Worm (Caenorhabditis elegans) whole organism, L4 larva: ENCODE measurements around the gene F13D2.1.

Experiments
- F10B5.3 ChIP-seq: sonication (generic microtip); optimal IDR thresholded peaks from 2 replicates; lab custom pipeline; 2016; ENCODE audit warnings: mild to moderate bottlenecking, missing genetic modification characterization, missing compliant biosample characterization
- F26F4.8 ChIP-seq: fragments of 200-800 bp; sonication (Bioruptor generic); conservative IDR thresholded peaks from 2 replicates; pipeline ENCODE4 v1.3.6; 2022; ENCODE audit warnings: missing genetic modification characterization, missing compliant biosample characterization
- F37D6.2 ChIP-seq: sonication (generic microtip); optimal IDR thresholded peaks from 2 replicates; lab custom pipeline; 2016; ENCODE audit warnings: mild to moderate bottlenecking, missing genetic modification characterization, missing compliant biosample characterization
- F44E2.7 ChIP-seq: fragments of 200-800 bp; sonication (Bioruptor generic); IDR thresholded peaks from 2 replicates; pipeline ENCODE4 v2.1.2; 2022; ENCODE audit warnings: missing genetic modification characterization, missing compliant biosample characterization
- T20F7.1 ChIP-seq: fragments of 200-800 bp; sonication (Bioruptor generic); optimal IDR thresholded peaks from 2 replicates; lab custom pipeline; 2018; ENCODE audit warnings: mild to moderate bottlenecking, missing genetic modification characterization, missing compliant biosample characterization
- T26A8.4 ChIP-seq: fragments of 200-800 bp; sonication (Bioruptor generic); IDR thresholded peaks from 2 replicates; pipeline ENCODE4 v1.3.6; 2022; ENCODE audit warnings: missing genetic modification characterization, missing compliant biosample characterization
- Y5F2A.4 ChIP-seq: fragments of 200-800 bp; sonication (Bioruptor generic); optimal IDR thresholded peaks from 2 replicates; lab custom pipeline; 2018; ENCODE audit warnings: mild to moderate bottlenecking, missing genetic modification characterization, missing compliant biosample characterization
- ZK337.2 ChIP-seq: fragments of 200-800 bp; sonication (Bioruptor generic); IDR thresholded peaks from 2 replicates; pipeline ENCODE4 v1.3.6; 2022; ENCODE audit warnings: missing genetic modification reagents, missing genetic modification characterization, missing compliant biosample characterization
- aly-2 ChIP-seq: sonication (generic microtip); optimal IDR thresholded peaks from 2 replicates; lab custom pipeline; 2018; ENCODE audit warnings: missing biosample characterization, missing genetic modification characterization
- attf-4 ChIP-seq: sonication (generic microtip); optimal IDR thresholded peaks from 3 replicates; lab custom pipeline; 2017; ENCODE audit warnings: missing biosample characterization, missing genetic modification characterization
- ceh-32 ChIP-seq: sonication (generic microtip); optimal IDR thresholded peaks from 2 replicates; lab custom pipeline; 2016; ENCODE audit warnings: mild to moderate bottlenecking, missing genetic modification characterization, missing compliant biosample characterization; ENCODE audit not compliant: poor library complexity
- ces-1 ChIP-seq: fragments of 150-350 bp; sonication (generic microtip); optimal IDR thresholded peaks from 4 replicates; lab custom pipeline; 2014; ENCODE audit warnings: missing biosample characterization, missing genetic modification reagents, missing genetic modification characterization
- ctbp-1 ChIP-seq: fragments of 200-800 bp; sonication (Bioruptor generic); IDR thresholded peaks from 2 replicates; pipeline ENCODE4 v1.3.6; 2022; ENCODE audit warnings: missing genetic modification reagents, missing genetic modification characterization, missing compliant biosample characterization
- daf-12 ChIP-seq: fragments of 150-350 bp; optimal IDR thresholded peaks from 2 replicates; lab custom pipeline; 2014; ENCODE audit warnings: missing biosample characterization, missing genetic modification reagents, missing genetic modification characterization
- dmd-6 ChIP-seq: fragments of 200-800 bp; sonication (Bioruptor generic); IDR thresholded peaks from 2 replicates; pipeline ENCODE4 v1.3.6; 2022; ENCODE audit warnings: missing genetic modification reagents, missing genetic modification characterization, missing compliant biosample characterization
- dmd-8 ChIP-seq: fragments of 200-800 bp; sonication (Bioruptor generic); IDR thresholded peaks from 2 replicates; pipeline ENCODE4 v1.3.6; 2022; ENCODE audit warnings: missing genetic modification characterization, missing compliant biosample characterization
- dmd-9 ChIP-seq: fragments of 200-800 bp; sonication (Bioruptor generic); IDR thresholded peaks from 2 replicates; pipeline ENCODE4 v1.3.6; 2022; ENCODE audit warnings: missing genetic modification reagents, missing genetic modification characterization, missing compliant biosample characterization
- dpl-1 ChIP-seq: fragments of 150-350 bp; optimal IDR thresholded peaks from 2 replicates; lab custom pipeline; 2014; ENCODE audit warnings: missing biosample characterization, missing genetic modification reagents, missing genetic modification characterization
- egl-27 ChIP-seq: sonication (generic microtip); optimal IDR thresholded peaks from 3 replicates; lab custom pipeline; 2017; ENCODE audit warnings: missing biosample characterization, missing genetic modification reagents, missing genetic modification characterization
- egl-43 ChIP-seq: fragments of 200-800 bp; sonication (Bioruptor generic); IDR thresholded peaks from 2 replicates; pipeline ENCODE4 v1.3.6; 2022; ENCODE audit warnings: missing genetic modification reagents, missing genetic modification characterization, missing compliant biosample characterization
- hif-1 ChIP-seq, 2 experiments: sonication (generic microtip); optimal IDR thresholded peaks; 2 replicates each; lab custom pipeline; 2016 to 2017; ENCODE audit warnings: missing compliant biosample characterization in 2 of 2, missing genetic modification characterization in 2 of 2, missing genetic modification reagents in 2 of 2, missing genotype in 2 of 2, mild to moderate bottlenecking in 1 of 2
- hlh-11 ChIP-seq: fragments of 200-800 bp; sonication (Bioruptor generic); optimal IDR thresholded peaks from 2 replicates; lab custom pipeline; 2018; ENCODE audit warnings: mild to moderate bottlenecking, missing genetic modification characterization, missing compliant biosample characterization
- hlh-30 ChIP-seq: sonication (generic microtip); optimal IDR thresholded peaks from 2 replicates; lab custom pipeline; 2017; ENCODE audit warnings: antibody characterized with exemption, mild to moderate bottlenecking, missing genetic modification characterization, missing compliant biosample characterization; ENCODE audit not compliant: insufficient read depth
- lin-1 ChIP-seq: fragments of 200-800 bp; sonication (Bioruptor generic); IDR thresholded peaks from 2 replicates; pipeline ENCODE4 v1.3.6; 2022; ENCODE audit warnings: missing genetic modification reagents, missing genetic modification characterization, missing compliant biosample characterization
- lin-13 ChIP-seq: fragments of 150-350 bp; optimal IDR thresholded peaks from 2 replicates; lab custom pipeline; 2014; ENCODE audit warnings: missing biosample characterization, missing genetic modification reagents, missing genetic modification characterization
- lir-3 ChIP-seq: sonication (generic microtip); optimal IDR thresholded peaks from 2 replicates; lab custom pipeline; 2016; ENCODE audit warnings: mild to moderate bottlenecking, missing genetic modification characterization, missing compliant biosample characterization
- lsy-2 ChIP-seq, 2 experiments: fragments of 150-350 bp in 1 of 2; sonication (generic microtip) in 1 of 2; optimal IDR thresholded peaks; 2 replicates each; lab custom pipeline; 2014 to 2017; ENCODE audit warnings: missing biosample characterization in 2 of 2, missing genetic modification characterization in 2 of 2
- madf-5 ChIP-seq, 2 experiments: fragments of 200-800 bp; sonication (Bioruptor generic); IDR thresholded peaks; 2 replicates each; pipeline ENCODE4 v1.3.6; 2022; ENCODE audit warnings: missing compliant biosample characterization in 2 of 2, missing genetic modification characterization in 2 of 2
- mxl-2 ChIP-seq: fragments of 200-800 bp; sonication (Bioruptor generic); conservative IDR thresholded peaks from 2 replicates; pipeline ENCODE4 v1.3.6; 2022; ENCODE audit warnings: missing genetic modification reagents, missing genetic modification characterization, missing compliant biosample characterization
- mxl-3 ChIP-seq: fragments of 200-800 bp; sonication (Bioruptor generic); optimal IDR thresholded peaks from 2 replicates; lab custom pipeline; 2018; ENCODE audit warnings: mild to moderate bottlenecking, missing genetic modification characterization, missing compliant biosample characterization
- nhr-10 ChIP-seq: fragments of 150-350 bp; optimal IDR thresholded peaks from 2 replicates; lab custom pipeline; 2014; ENCODE audit warnings: missing biosample characterization, missing genetic modification characterization
- nhr-237 ChIP-seq: sonication (generic microtip); optimal IDR thresholded peaks from 2 replicates; lab custom pipeline; 2017; ENCODE audit warnings: missing biosample characterization, missing genetic modification characterization
- nhr-28 ChIP-seq: fragments of 150-350 bp; optimal IDR thresholded peaks from 2 replicates; lab custom pipeline; 2014; ENCODE audit warnings: missing biosample characterization, missing genetic modification characterization
- nhr-41 ChIP-seq: fragments of 200-800 bp; sonication (Bioruptor generic); IDR thresholded peaks from 2 replicates; pipeline ENCODE4 v1.3.6; 2022; ENCODE audit warnings: missing genetic modification reagents, missing genetic modification characterization, missing compliant biosample characterization
- nhr-48 ChIP-seq: sonication (generic microtip); optimal IDR thresholded peaks from 2 replicates; lab custom pipeline; 2016; ENCODE audit warnings: mild to moderate bottlenecking, missing genetic modification characterization, missing compliant biosample characterization
- nhr-76 ChIP-seq: fragments of 150-350 bp; optimal IDR thresholded peaks from 2 replicates; lab custom pipeline; 2014; ENCODE audit warnings: missing biosample characterization, missing genetic modification characterization
- pha-4 ChIP-seq, 2 experiments: fragments of 150-350 bp in 1 of 2; fragments of 200-800 bp in 1 of 2; sonication (Bioruptor generic) in 1 of 2; IDR thresholded peaks in 1 of 2; optimal IDR thresholded peaks in 1 of 2; 2 replicates each; pipeline versions ENCODE4 v1.3.6 to Lab custom; 2014 to 2022; ENCODE audit warnings: missing genetic modification characterization in 2 of 2, missing genetic modification reagents in 2 of 2, missing biosample characterization in 1 of 2, missing compliant biosample characterization in 1 of 2
- rbr-2 ChIP-seq: sonication (generic microtip); optimal IDR thresholded peaks from 2 replicates; lab custom pipeline; 2016; ENCODE audit warnings: missing genotype, missing genetic modification characterization, missing compliant biosample characterization
- saeg-2 ChIP-seq: fragments of 200-800 bp; sonication (Bioruptor generic); IDR thresholded peaks from 2 replicates; pipeline ENCODE4 v1.3.6; 2022; ENCODE audit warnings: missing genetic modification reagents, missing genetic modification characterization, missing compliant biosample characterization
- skn-1 ChIP-seq: fragments of 150-350 bp; optimal IDR thresholded peaks from 2 replicates; lab custom pipeline; 2014; ENCODE audit warnings: missing biosample characterization, missing genetic modification characterization
- snpc-1.2 ChIP-seq: fragments of 200-800 bp; sonication (Bioruptor generic); IDR thresholded peaks from 2 replicates; pipeline ENCODE4 v1.3.6; 2022; ENCODE audit warnings: missing genetic modification reagents, missing genetic modification characterization, missing compliant biosample characterization
- unc-39 ChIP-seq: sonication (generic microtip); optimal IDR thresholded peaks from 2 replicates; lab custom pipeline; 2017; ENCODE audit warnings: missing biosample characterization, missing genetic modification characterization
- ztf-7 ChIP-seq: fragments of 150-350 bp; optimal IDR thresholded peaks from 2 replicates; lab custom pipeline; 2014; ENCODE audit warnings: missing biosample characterization, missing genetic modification characterization

The F13D2.1 gene

ce11 chrX:11190443-11190842 lies 1.0 kb upstream of the F13D2.1 start (continued):
- no peak for TF ChIP-seq T20F7.1
- no peak for TF ChIP-seq ZK337.2 (GFP tag; lab: Robert Waterston, UW)
- TF ChIP-seq F26F4.8 (GFP tag; lab: Robert Waterston, UW): no peak
- TF ChIP-seq lir-3 (tag; lab: Kevin White, UChicago): no peak
- TF ChIP-seq daf-12 (tag; lab: Kevin White, UChicago): no peak
- no peak for TF ChIP-seq dpl-1
- no peak for TF ChIP-seq dmd-8
- TF ChIP-seq F44E2.7 (GFP tag; lab: Robert Waterston, UW): no peak
- no peak for TF ChIP-seq T26A8.4
- no peak for TF ChIP-seq lin-1 (GFP tag; lab: Robert Waterston, UW)
- TF ChIP-seq attf-4: no peak
- TF ChIP-seq nhr-237 (tag; lab: Kevin White, UChicago): no peak
- no peak for TF ChIP-seq lin-13 (GFP tag; lab: Kevin White, UChicago)
- no peak for TF ChIP-seq egl-43 (GFP tag; lab: Robert Waterston, UW)
- TF ChIP-seq nhr-28 (tag; lab: Kevin White, UChicago): peak; percentile 24
- TF ChIP-seq ces-1 (GFP tag; lab: Kevin White, UChicago): no peak
- TF ChIP-seq hlh-30: peak; percentile 46
- no peak for TF ChIP-seq dmd-9
- TF ChIP-seq mxl-3: peak; percentile 63
- no peak for TF ChIP-seq ceh-32 (tag; lab: Kevin White, UChicago)
- TF ChIP-seq Y5F2A.4 (GFP tag; lab: Kevin White, UChicago): no peak
- no peak for TF ChIP-seq dmd-6

- no peak for TF ChIP-seq saeg-2 (GFP tag; lab: Robert Waterston, UW)
- TF ChIP-seq nhr-41 (GFP tag; lab: Robert Waterston, UW): no peak
- TF ChIP-seq pha-4 (GFP tag; IDR thresholded peaks at IDR 0.05; lab: Robert Waterston, UW): no peak
- TF ChIP-seq pha-4 (tag; optimal IDR thresholded peaks at IDR 0.05; lab: Kevin White, UChicago): no peak
- TF ChIP-seq skn-1: no peak
- TF ChIP-seq ztf-7 (tag; lab: Kevin White, UChicago): no peak
- no peak for TF ChIP-seq Y5F2A.4 (GFP tag; lab: Kevin White, UChicago)
- TF ChIP-seq F37D6.2 (tag; lab: Kevin White, UChicago): no peak
- no peak for TF ChIP-seq T20F7.1
- no peak for TF ChIP-seq ces-1 (GFP tag; lab: Kevin White, UChicago)
- TF ChIP-seq dmd-8: no peak
Measured at ce11 chrX:11185498-11185897, 3.9 kb downstream of the F13D2.1 start, which contains the start of gene gnrr-7. Gene gnrr-7 (plus strand): TSS chrX:11185798.

DNA sequence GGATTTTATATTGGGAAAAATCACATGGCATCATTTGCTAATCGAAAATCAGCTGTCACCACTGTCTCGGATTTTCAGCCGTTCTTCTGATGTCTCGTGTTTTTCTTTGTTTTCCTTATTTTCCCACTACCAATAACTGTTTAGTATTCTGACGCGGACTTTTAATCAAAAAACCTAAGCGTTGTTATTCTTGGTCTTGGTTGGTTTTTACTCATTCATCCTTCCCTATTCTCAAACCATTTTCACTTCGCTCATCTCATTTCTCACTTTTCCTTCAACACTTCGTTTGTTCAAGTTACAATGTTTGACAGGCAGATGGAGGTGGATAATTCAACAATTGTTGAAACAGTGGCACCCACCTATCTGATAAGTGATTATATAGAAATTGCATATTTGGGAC lies 10.8 kb downstream of the F13D2.1 start, which contains the start of gene gnrr-6:
Gene gnrr-6, plus strand, starts transcription at position 301 of the 400 bp plus-strand sequence.
- TF ChIP-seq pha-4 (GFP tag; IDR thresholded peaks at IDR 0.05; lab: Robert Waterston, UW) (no peak), pha-4 (tag; optimal IDR thresholded peaks at IDR 0.05; lab: Kevin White, UChicago) (no peak), nhr-28 (tag; lab: Kevin White, UChicago) (no peak), aly-2 (tag; lab: Kevin White, UChicago) (no peak), lin-1 (GFP tag; lab: Robert Waterston, UW) (no peak), mxl-2 (GFP tag; lab: Robert Waterston, UW) (no peak), egl-27 (tag; lab: Kevin White, UChicago) (no peak), snpc-1.2 (GFP tag; lab: Robert Waterston, UW) (no peak), hif-1 (tag; optimal IDR thresholded peaks at IDR 0.05; lab: Kevin White, UChicago) (no peak)

- peak; percentile 67 for TF ChIP-seq F26F4.8 (GFP tag; lab: Robert Waterston, UW)
- TF ChIP-seq F37D6.2 (tag; lab: Kevin White, UChicago): no peak
- TF ChIP-seq nhr-48 (tag; lab: Kevin White, UChicago): peak; percentile 30
- TF ChIP-seq ctbp-1: peak; percentile 56; the same call in 1 of the 2 replicates
- no peak for TF ChIP-seq dmd-9
- no peak for TF ChIP-seq nhr-28 (tag; lab: Kevin White, UChicago)
- TF ChIP-seq madf-5 (GFP tag; IDR thresholded peaks at IDR 0.05; lab: Robert Waterston, UW): peak; percentile 25 to 63; a peak in 1 of 4 replicates
- TF ChIP-seq hlh-11 (tag; lab: Kevin White, UChicago): no peak
- no peak for TF ChIP-seq egl-43 (GFP tag; lab: Robert Waterston, UW)
- no peak for TF ChIP-seq lsy-2 (tag; optimal IDR thresholded peaks at IDR 0.05; lab: Kevin White, UChicago)
- TF ChIP-seq rbr-2 (tag; lab: Kevin White, UChicago): peak; percentile 15
- TF ChIP-seq skn-1: no peak
- TF ChIP-seq lir-3 (tag; lab: Kevin White, UChicago): no peak
- TF ChIP-seq nhr-76 (tag; lab: Kevin White, UChicago): no peak
- no peak for TF ChIP-seq nhr-10 (tag; lab: Kevin White, UChicago)
- TF ChIP-seq ZK337.2 (GFP tag; lab: Robert Waterston, UW): no peak
- TF ChIP-seq F10B5.3 (tag; lab: Kevin White, UChicago): no peak
- no peak for TF ChIP-seq unc-39 (tag; lab: Kevin White, UChicago)
Measured at ce11 chrX:11162778-11163584, 26.4 kb downstream of the F13D2.1 start.
